Worm (Caenorhabditis elegans) whole organism, L4 larva: ENCODE data around the gene ugt-66.

Source experiments
- F49E8.2 ChIP-seq: sonication (generic microtip); optimal IDR thresholded peaks from 2 replicates; lab custom pipeline; 2016; ENCODE audit warnings: missing compliant biosample characterization, mild to moderate bottlenecking, missing genetic modification characterization, borderline replicate concordance
- aly-2 ChIP-seq: sonication (generic microtip); optimal IDR thresholded peaks from 2 replicates; lab custom pipeline; 2018; ENCODE audit warnings: missing biosample characterization, missing genetic modification characterization
- daf-12 ChIP-seq: fragments of 150-350 bp; optimal IDR thresholded peaks from 2 replicates; lab custom pipeline; 2014; ENCODE audit warnings: missing biosample characterization, missing genetic modification reagents, missing genetic modification characterization
- egl-27 ChIP-seq: sonication (generic microtip); optimal IDR thresholded peaks from 3 replicates; lab custom pipeline; 2017; ENCODE audit warnings: missing biosample characterization, missing genetic modification reagents, missing genetic modification characterization
- jun-1 ChIP-seq: fragments of 150-350 bp; optimal IDR thresholded peaks from 2 replicates; lab custom pipeline; 2014; ENCODE audit warnings: missing biosample characterization, missing genetic modification reagents, missing genetic modification characterization
- lin-29 ChIP-seq: fragments of 200-800 bp; sonication (Bioruptor generic); IDR thresholded peaks from 2 replicates; pipeline ENCODE4 v1.3.6; 2022; ENCODE audit warnings: missing genetic modification reagents, missing genetic modification characterization, missing compliant biosample characterization
- lin-38 ChIP-seq: fragments of 200-800 bp; sonication (Bioruptor generic); IDR thresholded peaks from 2 replicates; pipeline ENCODE4 v1.3.6; 2022; ENCODE audit warnings: missing genetic modification reagents, missing genetic modification characterization, missing compliant biosample characterization
- nhr-237 ChIP-seq: sonication (generic microtip); optimal IDR thresholded peaks from 2 replicates; lab custom pipeline; 2017; ENCODE audit warnings: missing biosample characterization, missing genetic modification characterization
- nhr-76 ChIP-seq: fragments of 150-350 bp; optimal IDR thresholded peaks from 2 replicates; lab custom pipeline; 2014; ENCODE audit warnings: missing biosample characterization, missing genetic modification characterization
- spr-1 ChIP-seq: sonication (generic microtip); optimal IDR thresholded peaks from 2 replicates; lab custom pipeline; 2016; ENCODE audit warnings: mild to moderate bottlenecking, missing genetic modification characterization, missing compliant biosample characterization
- unc-62 ChIP-seq, 3 experiments: fragments of 150-350 bp in 1 of 3; sonication (generic microtip); optimal IDR thresholded peaks in 2 of 3; peaks in 1 of 3; 1 replicate in 1 of 3; 2 replicates in 2 of 3; lab custom pipeline; 2014 to 2017; ENCODE audit warnings: missing biosample characterization in 3 of 3, missing genetic modification characterization in 3 of 3, missing genetic modification reagents in 3 of 3, missing genotype in 1 of 3

ce11 chrIII:6154586-6154985 is 39.8 kb downstream of the ugt-66 start:
- TF ChIP-seq aly-2 = no peak
- TF ChIP-seq lin-29 (GFP tag; lab: Robert Waterston, UW) = no peak
- no peak for TF ChIP-seq nhr-76 (tag; lab: Kevin White, UChicago)
- no peak for TF ChIP-seq nhr-237
- TF ChIP-seq lin-38 (GFP tag; lab: Robert Waterston, UW) = no peak
- no peak for TF ChIP-seq jun-1 (tag; lab: Kevin White, UChicago)
- no peak for TF ChIP-seq daf-12 (tag; lab: Kevin White, UChicago)
- TF ChIP-seq egl-27 = no peak
- no peak for TF ChIP-seq F49E8.2 (tag; lab: Kevin White, UChicago)
- peak in 1 of 2 experiments; percentile 76 for TF ChIP-seq unc-62 (GFP tag; optimal IDR thresholded peaks at IDR 0.05 in 1 of 2; lab: Kevin White, UChicago)
- TF ChIP-seq unc-62 (tag; optimal IDR thresholded peaks at IDR 0.05; lab: Kevin White, UChicago) = no peak
- TF ChIP-seq spr-1 (tag; lab: Kevin White, UChicago) = no peak
